Worm (Caenorhabditis elegans): ENCODE results near the gene panl-3.

panl-3 gene

ce11 chrIII:9827163-9827951 lies 8.5 kb downstream of the panl-3 start, which contains the start of the genes ZK632.10 and ZK632.11:
Gene ZK632.10, minus strand, starts transcription at chrIII:9827722.
Gene ZK632.11, plus strand, starts transcription at chrIII:9827915.
- no peak for TF ChIP-seq unc-62 (GFP tag; optimal IDR thresholded peaks at IDR 0.05)

ce11 chrIII:9830502-9830901 lies 11.6 kb downstream of the panl-3 start, which contains the start of gene ZK632.12:
Gene ZK632.12, plus strand, starts transcription at chrIII:9830802.
- no peak for TF ChIP-seq unc-62 (GFP tag; optimal IDR thresholded peaks at IDR 0.05)

DNA sequence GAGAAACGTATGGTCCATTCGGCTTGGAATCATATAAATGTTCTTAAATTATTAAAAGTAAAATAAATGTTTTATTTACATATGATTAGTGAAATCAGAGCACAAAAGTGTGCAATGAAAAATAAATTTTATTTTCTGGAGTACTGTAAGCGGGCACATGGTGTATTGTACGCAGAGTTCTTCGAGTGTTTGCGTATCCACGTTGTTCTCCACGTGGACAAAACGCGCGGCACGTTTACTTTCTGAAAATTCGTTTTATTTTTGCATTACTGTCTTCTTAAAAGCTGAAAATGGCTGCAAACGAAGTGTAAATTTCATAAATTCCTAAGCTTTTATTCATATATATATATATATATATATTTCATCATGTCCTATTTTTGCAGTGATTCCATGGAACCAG lies 13.7 kb downstream of the panl-3 start:
- TF ChIP-seq unc-62 (GFP tag; optimal IDR thresholded peaks at IDR 0.05): no peak

DNA sequence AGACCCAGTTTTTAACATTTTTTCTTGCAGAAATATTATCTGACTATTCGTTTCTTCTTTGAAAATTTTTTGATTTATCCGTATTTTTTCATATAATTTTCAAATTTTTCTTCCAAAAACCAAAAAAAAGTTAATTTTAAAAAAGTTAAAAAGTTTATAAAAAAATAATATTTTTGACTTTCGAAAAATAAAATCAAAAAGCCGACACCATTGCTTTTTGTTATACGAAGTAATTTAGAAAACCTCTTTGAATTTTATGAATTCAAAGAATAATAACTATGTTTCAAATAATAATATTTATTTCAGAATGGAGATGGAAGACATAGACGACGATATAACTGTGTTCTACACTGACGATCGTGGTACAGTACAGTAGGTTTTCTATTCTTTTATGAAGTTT lies 16.0 kb downstream of the panl-3 start, which contains the start of gene K11H3.8:
K11H3.8 (plus strand) TSS at position 301 of the 400 bp plus-strand sequence.
- no peak for TF ChIP-seq unc-62 (GFP tag; optimal IDR thresholded peaks at IDR 0.05)

ce11 chrIII:9843715-9844114 lies 24.9 kb downstream of the panl-3 start, which contains the start of gene K11H3.5:
Gene K11H3.5, plus strand, starts transcription at chrIII:9843768.
- TF ChIP-seq unc-62 (GFP tag; optimal IDR thresholded peaks at IDR 0.05): no peak

- no peak for TF ChIP-seq unc-62 (GFP tag; optimal IDR thresholded peaks at IDR 0.05)
These were observed 27.2 kb downstream of the panl-3 start, which contains the start of gene K11H3.2 for ce11 chrIII:9846093-9846492. Gene K11H3.2, plus strand, starts transcription at chrIII:9846393.

DNA sequence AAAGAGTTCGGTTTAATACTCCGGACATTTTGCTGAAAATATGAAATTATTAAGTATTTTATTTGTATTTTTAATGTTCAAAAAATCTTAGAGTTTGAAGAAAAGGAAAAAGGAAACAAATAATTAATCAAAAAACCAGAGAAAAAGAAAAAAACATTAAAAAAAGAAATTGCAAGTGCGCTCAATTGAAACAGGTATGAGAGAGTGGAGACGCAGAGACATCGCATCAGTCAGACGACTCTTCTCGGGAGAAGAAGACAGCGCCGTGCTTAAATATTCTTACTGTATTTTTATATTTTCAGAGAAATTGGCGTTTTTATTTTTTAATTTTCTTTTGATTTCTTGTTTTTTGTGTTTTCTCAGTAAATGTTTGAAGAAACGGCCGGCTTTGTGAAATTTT lies 29.2 kb downstream of the panl-3 start, which contains the start of gene mrpl-36:
mrpl-36 (minus strand) TSS at position 34 of the 400 bp plus-strand sequence.
- no peak for TF ChIP-seq unc-62 (GFP tag; optimal IDR thresholded peaks at IDR 0.05)

- TF ChIP-seq unc-62 (GFP tag; optimal IDR thresholded peaks at IDR 0.05): no peak
These were observed 29.7 kb downstream of the panl-3 start for ce11 chrIII:9848603-9849002.

DNA sequence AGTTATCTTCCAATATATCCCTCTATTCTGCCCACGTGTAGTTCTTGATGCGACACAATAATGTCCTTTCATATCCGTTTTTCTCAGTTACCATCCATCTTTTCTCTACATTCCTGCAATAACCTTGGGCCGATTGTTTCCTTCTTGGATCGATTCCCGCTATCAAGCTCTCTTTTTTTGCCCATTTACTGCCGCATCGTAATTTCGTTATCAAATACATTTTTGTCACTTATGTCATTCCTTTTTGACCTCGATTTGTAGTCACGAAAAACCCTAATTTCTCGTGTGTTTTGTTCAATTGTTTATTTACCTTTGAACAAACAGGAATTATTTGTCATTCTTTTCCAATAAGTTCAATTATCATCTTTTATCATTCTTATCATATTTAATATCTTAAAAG lies 31.1 kb downstream of the panl-3 start:
- TF ChIP-seq unc-62 (GFP tag; optimal IDR thresholded peaks at IDR 0.05): no peak

DNA sequence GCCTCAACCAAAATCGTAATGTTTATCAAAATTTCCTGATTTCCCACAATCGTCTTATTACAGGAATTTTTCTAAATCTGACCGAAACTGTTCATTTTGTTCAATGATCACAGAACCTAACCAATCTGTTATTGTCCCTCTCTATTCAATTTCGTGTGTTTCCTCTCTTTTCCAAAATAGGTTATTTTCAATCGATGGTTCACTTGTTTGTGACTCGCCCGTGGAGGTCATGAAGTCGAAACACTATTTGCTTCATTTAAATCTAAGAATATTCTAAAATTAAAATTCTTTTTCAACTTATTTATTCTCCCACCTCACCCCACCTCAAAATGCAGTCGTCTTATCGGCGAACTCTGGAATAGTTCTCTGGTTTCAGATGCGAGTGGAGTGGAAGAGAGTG lies 32.0 kb downstream of the panl-3 start:
- no peak for TF ChIP-seq unc-62 (GFP tag; optimal IDR thresholded peaks at IDR 0.05)

- no peak for TF ChIP-seq unc-62 (GFP tag; optimal IDR thresholded peaks at IDR 0.05)
These were observed 32.7 kb downstream of the panl-3 start, which contains the start of gene K11H3.3 for ce11 chrIII:9851547-9851946. Gene K11H3.3, plus strand, starts transcription at chrIII:9851854.

DNA sequence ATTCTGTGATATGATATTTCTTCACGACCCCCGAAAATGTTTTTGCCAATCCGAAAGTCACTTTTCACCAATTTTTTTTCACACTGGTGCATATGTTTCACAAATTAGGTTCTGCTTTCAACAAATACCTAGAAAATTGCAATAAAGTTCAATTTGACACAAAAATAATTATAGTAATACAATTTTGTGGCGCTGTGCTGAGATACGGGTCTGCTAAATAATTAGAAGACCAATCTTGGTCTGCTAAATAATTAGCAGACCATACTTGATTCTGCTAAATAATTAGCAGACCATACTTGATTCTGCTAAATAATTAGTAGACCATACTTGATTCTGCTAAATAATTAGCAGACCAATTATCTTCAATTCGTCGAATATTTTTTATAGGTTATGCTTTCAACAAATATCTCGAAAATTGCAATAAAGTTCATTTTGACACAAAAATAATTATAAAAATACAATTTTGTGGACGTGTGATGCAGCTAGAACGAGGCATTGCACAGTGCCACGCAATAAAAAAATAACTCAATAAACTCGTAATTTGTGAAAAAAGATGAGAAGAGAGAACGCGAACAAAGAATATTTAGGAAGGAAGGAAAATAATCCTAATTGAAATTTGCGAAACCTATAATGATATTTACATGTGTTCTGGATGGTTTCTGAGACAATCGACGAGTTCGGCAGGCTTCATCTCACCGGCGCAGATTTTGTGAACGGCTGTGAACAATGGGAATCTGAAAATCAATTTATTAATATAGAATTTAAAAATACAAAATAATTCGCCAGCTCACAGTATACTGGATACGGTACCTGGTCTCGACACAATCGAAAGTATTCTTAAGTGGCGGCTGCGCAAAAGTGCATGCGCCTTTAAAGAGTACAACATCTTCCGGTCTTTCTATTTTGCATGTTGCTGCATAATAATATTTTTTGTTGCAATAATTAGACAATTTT lies 35.1 kb downstream of the panl-3 start:
- TF ChIP-seq unc-62 (GFP tag; optimal IDR thresholded peaks at IDR 0.05): no peak

- TF ChIP-seq unc-62 (GFP tag; optimal IDR thresholded peaks at IDR 0.05): no peak
These were observed 36.1 kb downstream of the panl-3 start for ce11 chrIII:9854960-9855359.

DNA sequence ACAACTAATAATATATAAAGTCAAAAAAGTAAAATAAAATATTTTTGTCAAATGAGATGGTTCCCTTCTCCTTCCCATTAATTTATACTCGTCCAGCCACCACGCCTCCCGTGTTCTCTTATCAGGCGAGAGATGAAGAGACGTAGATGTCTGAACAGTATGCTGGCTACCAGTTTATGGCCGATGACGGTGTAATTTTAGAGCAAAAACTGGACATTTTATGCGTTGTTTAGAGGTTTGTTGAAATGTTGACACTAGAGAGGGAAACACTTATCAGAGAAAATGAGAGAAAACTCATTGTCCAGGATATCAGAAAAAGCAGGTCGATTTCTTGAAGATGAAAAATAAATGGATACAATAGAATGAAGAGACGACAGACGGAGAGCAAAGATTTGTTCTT lies 38.3 kb downstream of the panl-3 start:
- no peak for TF ChIP-seq unc-62 (GFP tag; optimal IDR thresholded peaks at IDR 0.05)

ce11 chrIII:9858061-9858460 lies 39.2 kb downstream of the panl-3 start:
- no peak for TF ChIP-seq unc-62 (GFP tag; optimal IDR thresholded peaks at IDR 0.05)
